Fruit fly (Drosophila melanogaster) whole organism, adult: Measurements from ENCODE around the gene CG14731.
A peak's percentile ranks its signal among the peaks of the same experiment; 100 is the strongest.

Experiments used
- CG11617 ChIP-seq: fragments of 200-800 bp; sonication (Bioruptor generic); optimal IDR thresholded peaks from 2 replicates; lab custom pipeline; 2017; ENCODE audit warnings: mild to moderate bottlenecking, missing biosample characterization, missing genetic modification reagents, missing genetic modification characterization
- CG12768 ChIP-seq: fragments of 200-800 bp; sonication (Bioruptor generic); optimal IDR thresholded peaks from 2 replicates; lab custom pipeline; 2017; ENCODE audit warnings: missing biosample characterization, missing genetic modification characterization, mild to moderate bottlenecking, moderate library complexity, missing genetic modification reagents
- CG14711 ChIP-seq: fragments of 200-800 bp; sonication (Bioruptor generic); optimal IDR thresholded peaks from 2 replicates; lab custom pipeline; 2018; ENCODE audit warnings: missing biosample characterization, mild to moderate bottlenecking, missing genetic modification characterization, moderate library complexity
- CG1620 ChIP-seq: fragments of 200-800 bp; sonication (Bioruptor generic); optimal IDR thresholded peaks from 2 replicates; lab custom pipeline; 2016; ENCODE audit warnings: missing biosample characterization, missing genetic modification characterization
- CG33017 ChIP-seq: fragments of 200-800 bp; sonication (Bioruptor generic); optimal IDR thresholded peaks from 2 replicates; lab custom pipeline; 2018; ENCODE audit warnings: missing biosample characterization, mild to moderate bottlenecking, missing genetic modification characterization, moderate library complexity
- CG5204 ChIP-seq: fragments of 200-800 bp; sonication (Bioruptor generic); optimal IDR thresholded peaks from 2 replicates; lab custom pipeline; 2016; ENCODE audit warnings: missing biosample characterization, missing genetic modification characterization
- CG7045 ChIP-seq: fragments of 200-800 bp; sonication (Bioruptor generic); optimal IDR thresholded peaks from 2 replicates; lab custom pipeline; 2017; ENCODE audit warnings: missing biosample characterization, mild to moderate bottlenecking, missing genetic modification characterization
- CG7101 ChIP-seq: fragments of 200-800 bp; sonication (Bioruptor generic); optimal IDR thresholded peaks from 2 replicates; lab custom pipeline; 2018; ENCODE audit warnings: missing biosample characterization, mild to moderate bottlenecking, missing genetic modification characterization, moderate library complexity
- Clk ChIP-seq: fragments of 200-800 bp; sonication (Bioruptor generic); optimal IDR thresholded peaks from 2 replicates; lab custom pipeline; 2017; ENCODE audit warnings: missing biosample characterization, missing genetic modification characterization
- Crg-1 ChIP-seq: fragments of 200-800 bp; sonication (Bioruptor generic); optimal IDR thresholded peaks from 2 replicates; lab custom pipeline; 2016; ENCODE audit warnings: missing biosample characterization, missing genetic modification characterization
- Hr96 ChIP-seq: fragments of 200-800 bp; sonication (Bioruptor generic); optimal IDR thresholded peaks from 2 replicates; lab custom pipeline; 2016; ENCODE audit warnings: missing biosample characterization, missing genetic modification characterization
- Mnt ChIP-seq: fragments of 200-800 bp; sonication (Bioruptor generic); optimal IDR thresholded peaks from 2 replicates; lab custom pipeline; 2016; ENCODE audit warnings: missing biosample characterization, mild to moderate bottlenecking, missing genetic modification characterization
- bab1 ChIP-seq: fragments of 200-800 bp; sonication (Bioruptor generic); optimal IDR thresholded peaks from 3 replicates; lab custom pipeline; 2019; ENCODE audit warnings: missing biosample characterization, mild to moderate bottlenecking, missing genetic modification characterization, moderate library complexity
- cic ChIP-seq: fragments of 200-800 bp; sonication (Bioruptor generic); optimal IDR thresholded peaks from 2 replicates; lab custom pipeline; 2017; ENCODE audit warnings: missing biosample characterization, mild to moderate bottlenecking, missing genetic modification characterization, moderate library complexity
- cnc ChIP-seq, 2 experiments: fragments of >200 bp; optimal IDR thresholded peaks; 2 replicates each; lab custom pipeline; 2017
- kay ChIP-seq: fragments of 200-800 bp; sonication (Bioruptor generic); peaks from one replicate; lab custom pipeline; 2016; ENCODE audit warnings: missing biosample characterization, missing genetic modification characterization, borderline replicate concordance
- ovo ChIP-seq: fragments of 200-800 bp; sonication (Bioruptor generic); optimal IDR thresholded peaks from 2 replicates; lab custom pipeline; 2016; ENCODE audit warnings: missing biosample characterization, missing genetic modification characterization
- pad ChIP-seq: fragments of 200-800 bp; sonication (Bioruptor generic); optimal IDR thresholded peaks from 3 replicates; lab custom pipeline; 2017; ENCODE audit warnings: missing biosample characterization, missing genetic modification characterization, mild to moderate bottlenecking, moderate library complexity, missing genetic modification reagents
- tj ChIP-seq: fragments of 200-800 bp; sonication (Bioruptor generic); optimal IDR thresholded peaks from 3 replicates; lab custom pipeline; 2017; ENCODE audit warnings: missing biosample characterization, mild to moderate bottlenecking, missing genetic modification characterization, moderate library complexity
- toe ChIP-seq: fragments of 200-800 bp; sonication (Bioruptor generic); optimal IDR thresholded peaks from 2 replicates; lab custom pipeline; 2016; ENCODE audit warnings: missing biosample characterization, missing genetic modification characterization

Gene CG14731

DNA sequence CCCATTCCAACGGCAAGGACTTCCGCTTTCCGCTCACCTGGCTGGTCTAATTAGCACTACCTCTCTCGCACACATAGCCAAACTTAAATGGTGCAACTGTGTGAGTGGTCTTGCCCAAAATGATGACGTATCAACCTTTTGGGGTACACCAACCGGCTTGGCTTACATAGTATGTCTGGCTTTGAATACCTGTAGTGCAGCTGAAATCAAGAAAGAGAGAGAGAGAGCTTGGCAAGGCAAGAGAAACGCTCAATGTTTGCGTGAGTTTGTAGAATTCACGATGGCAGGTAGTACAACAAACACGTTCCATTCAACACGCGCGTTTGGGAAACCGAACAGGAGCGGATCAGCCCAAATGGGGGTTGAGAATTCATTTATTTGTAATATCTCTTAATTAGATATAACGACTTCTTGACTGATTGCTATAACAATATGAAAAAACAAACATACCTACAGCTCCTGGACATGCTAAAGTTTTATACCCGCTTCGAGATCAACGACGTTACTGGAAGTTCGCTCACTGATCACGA, 43.0 kb upstream of the CG14731 start:
- no peak for TF ChIP-seq CG33017 (tag; lab: Kevin White, UChicago)
- peak; percentile 33 for TF ChIP-seq tj (GFP tag; lab: Kevin White, UChicago)
- no peak for TF ChIP-seq ovo
- peak; percentile 45 for TF ChIP-seq Mnt
- TF ChIP-seq CG7045 (GFP tag; lab: Kevin White, UChicago): no peak
- TF ChIP-seq cic (GFP tag; lab: Kevin White, UChicago): peak; percentile 32
- TF ChIP-seq CG14711 (tag; lab: Kevin White, UChicago): peak; percentile 6
- TF ChIP-seq Hr96 (GFP tag; lab: Kevin White, UChicago): no peak
- TF ChIP-seq toe (GFP tag; lab: Kevin White, UChicago): no peak
- peak; percentile 14 for TF ChIP-seq CG1620 (GFP tag; lab: Kevin White, UChicago)
- TF ChIP-seq CG7101 (tag; lab: Kevin White, UChicago): no peak
- no peak for TF ChIP-seq Crg-1 (GFP tag; lab: Kevin White, UChicago)
- TF ChIP-seq CG11617 (GFP tag; lab: Kevin White, UChicago): no peak
- TF ChIP-seq cnc (optimal IDR thresholded peaks at IDR 0.05; lab: Kevin White, UChicago): no peak
- TF ChIP-seq bab1 (GFP tag; lab: Kevin White, UChicago): peak; percentile 41
- TF ChIP-seq CG5204 (GFP tag; lab: Kevin White, UChicago): no peak

- no peak for TF ChIP-seq cnc (optimal IDR thresholded peaks at IDR 0.05; lab: Kevin White, UChicago)
- TF ChIP-seq ovo: no peak
- TF ChIP-seq CG11617 (GFP tag; lab: Kevin White, UChicago): no peak
- TF ChIP-seq pad (GFP tag; lab: Kevin White, UChicago): no peak
- TF ChIP-seq Crg-1 (GFP tag; lab: Kevin White, UChicago): no peak
- TF ChIP-seq CG14711 (tag; lab: Kevin White, UChicago): no peak
- TF ChIP-seq CG33017 (tag; lab: Kevin White, UChicago): no peak
- TF ChIP-seq cic (GFP tag; lab: Kevin White, UChicago): no peak
- TF ChIP-seq CG12768 (GFP tag; lab: Kevin White, UChicago): no peak
- TF ChIP-seq Clk (GFP tag; lab: Kevin White, UChicago): no peak
- no peak for TF ChIP-seq kay (GFP tag; lab: Kevin White, UChicago)
- TF ChIP-seq Hr96 (GFP tag; lab: Kevin White, UChicago): no peak
- no peak for TF ChIP-seq toe (GFP tag; lab: Kevin White, UChicago)
- TF ChIP-seq CG1620 (GFP tag; lab: Kevin White, UChicago): no peak
- TF ChIP-seq tj (GFP tag; lab: Kevin White, UChicago): no peak
- no peak for TF ChIP-seq CG7045 (GFP tag; lab: Kevin White, UChicago)
- no peak for TF ChIP-seq CG7101 (tag; lab: Kevin White, UChicago)
- no peak for TF ChIP-seq Mnt
Observed at dm6 chr3R:11893197-11893596, 37.9 kb upstream of the CG14731 start, which contains the start of gene Dnali1. Gene Dnali1 (minus strand): TSS chr3R:11893297.

- TF ChIP-seq tj (GFP tag; lab: Kevin White, UChicago): no peak
- no peak for TF ChIP-seq kay (GFP tag; lab: Kevin White, UChicago)
- no peak for TF ChIP-seq CG7101 (tag; lab: Kevin White, UChicago)
- no peak for TF ChIP-seq toe (GFP tag; lab: Kevin White, UChicago)
- TF ChIP-seq Mnt: no peak
- TF ChIP-seq Crg-1 (GFP tag; lab: Kevin White, UChicago): no peak
- TF ChIP-seq CG12768 (GFP tag; lab: Kevin White, UChicago): no peak
- TF ChIP-seq cic (GFP tag; lab: Kevin White, UChicago): no peak
- TF ChIP-seq CG5204 (GFP tag; lab: Kevin White, UChicago): no peak
- TF ChIP-seq Clk (GFP tag; lab: Kevin White, UChicago): no peak
- no peak for TF ChIP-seq ovo
- TF ChIP-seq CG1620 (GFP tag; lab: Kevin White, UChicago): no peak
- no peak for TF ChIP-seq cnc (optimal IDR thresholded peaks at IDR 0.05; lab: Kevin White, UChicago)
- no peak for TF ChIP-seq CG33017 (tag; lab: Kevin White, UChicago)
- TF ChIP-seq CG14711 (tag; lab: Kevin White, UChicago): no peak
- no peak for TF ChIP-seq CG11617 (GFP tag; lab: Kevin White, UChicago)
Observed at dm6 chr3R:11897282-11897681, 33.8 kb upstream of the CG14731 start, which contains the start of gene CG34307. Gene CG34307 (plus strand): TSS chr3R:11897582.

- TF ChIP-seq ovo: no peak
- no peak for TF ChIP-seq Mnt
- TF ChIP-seq CG11617 (GFP tag; lab: Kevin White, UChicago): no peak
- no peak for TF ChIP-seq CG1620 (GFP tag; lab: Kevin White, UChicago)
- no peak for TF ChIP-seq Crg-1 (GFP tag; lab: Kevin White, UChicago)
- no peak for TF ChIP-seq kay (GFP tag; lab: Kevin White, UChicago)
- no peak for TF ChIP-seq tj (GFP tag; lab: Kevin White, UChicago)
- no peak for TF ChIP-seq CG14711 (tag; lab: Kevin White, UChicago)
- TF ChIP-seq CG12768 (GFP tag; lab: Kevin White, UChicago): no peak
- TF ChIP-seq CG33017 (tag; lab: Kevin White, UChicago): no peak
- no peak for TF ChIP-seq cnc (optimal IDR thresholded peaks at IDR 0.05; lab: Kevin White, UChicago)
- no peak for TF ChIP-seq CG7101 (tag; lab: Kevin White, UChicago)
- no peak for TF ChIP-seq toe (GFP tag; lab: Kevin White, UChicago)
- no peak for TF ChIP-seq CG5204 (GFP tag; lab: Kevin White, UChicago)
- no peak for TF ChIP-seq Hr96 (GFP tag; lab: Kevin White, UChicago)
- no peak for TF ChIP-seq CG7045 (GFP tag; lab: Kevin White, UChicago)
- no peak for TF ChIP-seq pad (GFP tag; lab: Kevin White, UChicago)
- TF ChIP-seq cic (GFP tag; lab: Kevin White, UChicago): no peak
- no peak for TF ChIP-seq bab1 (GFP tag; lab: Kevin White, UChicago)
Observed at dm6 chr3R:11902893-11903292, 28.2 kb upstream of the CG14731 start.

dm6 chr3R:11920605-11921004, 10.5 kb upstream of the CG14731 start:
- TF ChIP-seq Mnt (no peak), cnc (optimal IDR thresholded peaks at IDR 0.05; lab: Kevin White, UChicago) (no peak), Crg-1 (GFP tag; lab: Kevin White, UChicago) (no peak), CG33017 (tag; lab: Kevin White, UChicago) (no peak), toe (GFP tag; lab: Kevin White, UChicago) (no peak)
